Worm (Caenorhabditis elegans) whole organism, L4/young adult: Measurements from ENCODE around the gene mac-1.

Experiments
- W03F9.2 ChIP-seq: fragments of 150-350 bp; optimal IDR thresholded peaks from 2 replicates; lab custom pipeline; 2014; ENCODE audit warnings: missing biosample characterization, missing genetic modification characterization
- him-1 ChIP-seq: sonication (generic microtip); optimal IDR thresholded peaks from 2 replicates; lab custom pipeline; 2016; ENCODE audit warnings: missing genotype, missing genetic modification reagents, missing genetic modification characterization, missing compliant biosample characterization

- TF ChIP-seq him-1 (tag; lab: Kevin White, UChicago): no peak
- TF ChIP-seq W03F9.2: no peak
These were observed 47.1 kb upstream of the mac-1 start for ce11 chrII:13367784-13368183.
